Worm (Caenorhabditis elegans) whole organism, L2 larva: Measurements from ENCODE around the gene grsp-4.

Experiments used
- R02D3.7 ChIP-seq: fragments of 150-350 bp; optimal IDR thresholded peaks from 2 replicates; lab custom pipeline; 2014; ENCODE audit warnings: missing biosample characterization, missing genetic modification characterization
- ZK546.5 ChIP-seq: sonication (generic microtip); optimal IDR thresholded peaks from 2 replicates; lab custom pipeline; 2017; ENCODE audit warnings: missing biosample characterization, missing genetic modification characterization
- aly-2 ChIP-seq: fragments of 150-350 bp; optimal IDR thresholded peaks from 2 replicates; lab custom pipeline; 2014; ENCODE audit warnings: missing biosample characterization, missing genetic modification characterization
- egl-27 ChIP-seq: sonication (generic microtip); optimal IDR thresholded peaks from 3 replicates; lab custom pipeline; 2017; ENCODE audit warnings: missing biosample characterization, missing genetic modification reagents, missing genetic modification characterization
- elt-3 ChIP-seq: sonication (generic microtip); optimal IDR thresholded peaks from 2 replicates; lab custom pipeline; 2017; ENCODE audit warnings: missing biosample characterization, missing genetic modification characterization
- fos-1 ChIP-seq: fragments of 150-350 bp; optimal IDR thresholded peaks from 2 replicates; lab custom pipeline; 2014; ENCODE audit warnings: missing biosample characterization, missing genetic modification characterization
- lin-13 ChIP-seq: fragments of 150-350 bp; optimal IDR thresholded peaks from 2 replicates; lab custom pipeline; 2014; ENCODE audit warnings: missing biosample characterization, missing genetic modification reagents, missing genetic modification characterization
- nhr-11 ChIP-seq: fragments of 150-350 bp; optimal IDR thresholded peaks from 2 replicates; lab custom pipeline; 2014; ENCODE audit warnings: missing biosample characterization, missing genetic modification characterization
- nhr-12 ChIP-seq: fragments of 150-350 bp; optimal IDR thresholded peaks from 2 replicates; lab custom pipeline; 2014; ENCODE audit warnings: missing biosample characterization, missing genetic modification characterization
- snpc-4 ChIP-seq: fragments of 150-350 bp; optimal IDR thresholded peaks from 2 replicates; lab custom pipeline; 2014; ENCODE audit warnings: missing biosample characterization, missing genetic modification characterization
- unc-55 ChIP-seq: fragments of 150-350 bp; sonication (generic microtip); optimal IDR thresholded peaks from 3 replicates; lab custom pipeline; 2014; ENCODE audit warnings: missing biosample characterization, missing genetic modification reagents, missing genetic modification characterization
- ztf-11 ChIP-seq: sonication (generic microtip); optimal IDR thresholded peaks from 2 replicates; lab custom pipeline; 2017; ENCODE audit warnings: missing biosample characterization, missing genetic modification characterization

ce11 chrV:7600149-7600548 is 24.6 kb upstream of the grsp-4 start, which contains the start of gene C50E3.9:
- no peak for TF ChIP-seq fos-1
- TF ChIP-seq ZK546.5 (tag; lab: Kevin White, UChicago) = no peak
- no peak for TF ChIP-seq egl-27 (tag; lab: Kevin White, UChicago)
- TF ChIP-seq R02D3.7 (tag; lab: Kevin White, UChicago) = no peak
- no peak for TF ChIP-seq unc-55
- TF ChIP-seq nhr-12 = no peak
- no peak for TF ChIP-seq ztf-11
- no peak for TF ChIP-seq nhr-11 (tag; lab: Kevin White, UChicago)
- TF ChIP-seq lin-13 (GFP tag; lab: Kevin White, UChicago) = no peak
- TF ChIP-seq elt-3 (tag; lab: Kevin White, UChicago) = no peak
- TF ChIP-seq aly-2 (tag; lab: Kevin White, UChicago) = no peak
- no peak for TF ChIP-seq snpc-4 (tag; lab: Kevin White, UChicago)
